Fruit fly (Drosophila melanogaster) whole organism, prepupa: ENCODE measurements around the gene boi.

Experiments used
- CG10631 ChIP-seq: fragments of 200-800 bp; sonication (Bioruptor generic); optimal IDR thresholded peaks from 2 replicates; lab custom pipeline; 2016; ENCODE audit warnings: missing biosample characterization, missing genetic modification characterization
- CG10669 ChIP-seq: fragments of 200-800 bp; sonication (Bioruptor generic); optimal IDR thresholded peaks from 3 replicates; lab custom pipeline; 2018; ENCODE audit warnings: missing biosample characterization, mild to moderate bottlenecking, missing genetic modification characterization, moderate library complexity
- CG11294 ChIP-seq: fragments of 200-800 bp; sonication (Bioruptor generic); IDR thresholded peaks from 2 replicates; pipeline ENCODE4 v1.3.6; 2022; ENCODE audit warnings: missing biosample characterization, missing genetic modification characterization
- CG11762 ChIP-seq: fragments of 200-800 bp; sonication (Bioruptor generic); optimal IDR thresholded peaks from 3 replicates; lab custom pipeline; 2016; ENCODE audit warnings: missing biosample characterization, missing genetic modification characterization; ENCODE audit not compliant: insufficient read depth
- CG11902 ChIP-seq: fragments of 200-800 bp; sonication (Bioruptor generic); optimal IDR thresholded peaks from 3 replicates; lab custom pipeline; 2016; ENCODE audit warnings: missing biosample characterization, missing genetic modification characterization
- CG15336 ChIP-seq: fragments of 200-800 bp; sonication (Bioruptor generic); IDR thresholded peaks from 2 replicates; pipeline ENCODE4 v1.3.6; 2022; ENCODE audit warnings: missing biosample characterization, missing genetic modification characterization
- CG3032 ChIP-seq: fragments of 200-800 bp; optimal IDR thresholded peaks from 2 replicates; lab custom pipeline; 2019; ENCODE audit warnings: missing biosample characterization, mild to moderate bottlenecking, missing genetic modification characterization, moderate library complexity
- CG32006 ChIP-seq: fragments of 200-800 bp; sonication (Bioruptor generic); optimal IDR thresholded peaks from 3 replicates; lab custom pipeline; 2017; ENCODE audit warnings: missing biosample characterization, mild to moderate bottlenecking, missing genetic modification characterization
- CG34406 ChIP-seq: fragments of 200-800 bp; sonication (Bioruptor generic); optimal IDR thresholded peaks from 3 replicates; lab custom pipeline; 2016; ENCODE audit warnings: missing biosample characterization, missing genetic modification characterization
- CG6163 ChIP-seq: fragments of 200-800 bp; sonication (Bioruptor generic); IDR thresholded peaks from 3 replicates; pipeline ENCODE4 v1.3.6; 2022; ENCODE audit warnings: missing biosample characterization, missing genetic modification characterization
- CG6276 ChIP-seq: fragments of 200-800 bp; sonication (Bioruptor generic); optimal IDR thresholded peaks from 2 replicates; lab custom pipeline; 2017; ENCODE audit warnings: missing biosample characterization, mild to moderate bottlenecking, missing genetic modification characterization
- CG6792 ChIP-seq: fragments of 200-800 bp; sonication (Bioruptor generic); optimal IDR thresholded peaks from 3 replicates; lab custom pipeline; 2016; ENCODE audit warnings: missing biosample characterization, missing genetic modification characterization
- CG6808 ChIP-seq: fragments of 200-800 bp; sonication (Bioruptor generic); optimal IDR thresholded peaks from 3 replicates; lab custom pipeline; 2017; ENCODE audit warnings: missing biosample characterization, missing genetic modification characterization, mild to moderate bottlenecking, moderate library complexity, missing genetic modification reagents
- CG6854 ChIP-seq: fragments of 200-800 bp; sonication (Bioruptor generic); optimal IDR thresholded peaks from 2 replicates; lab custom pipeline; 2017; ENCODE audit warnings: missing biosample characterization, mild to moderate bottlenecking, missing genetic modification characterization
- CG8119 ChIP-seq: fragments of 200-800 bp; sonication (Bioruptor generic); IDR thresholded peaks from 3 replicates; pipeline ENCODE4 v1.3.6; 2022; ENCODE audit warnings: missing biosample characterization, missing genetic modification characterization
- CG8319 ChIP-seq: fragments of 200-800 bp; sonication (Bioruptor generic); optimal IDR thresholded peaks from 3 replicates; lab custom pipeline; 2016; ENCODE audit warnings: missing biosample characterization, missing genetic modification characterization
- CG8632 ChIP-seq: fragments of 200-800 bp; sonication (Bioruptor generic); optimal IDR thresholded peaks from 3 replicates; lab custom pipeline; 2016; ENCODE audit warnings: missing biosample characterization, missing genetic modification characterization
- Eip75B ChIP-seq: fragments of 200-800 bp; sonication (Bioruptor generic); optimal IDR thresholded peaks from 3 replicates; lab custom pipeline; 2016; ENCODE audit warnings: missing biosample characterization, missing genetic modification characterization
- Eip78C ChIP-seq: fragments of 200-800 bp; sonication (Bioruptor generic); peaks from one replicate; lab custom pipeline; 2016; ENCODE audit warnings: missing biosample characterization, missing genetic modification characterization
- Eip93F ChIP-seq: fragments of 200-800 bp; sonication (Bioruptor generic); optimal IDR thresholded peaks from 2 replicates; lab custom pipeline; 2016; ENCODE audit warnings: missing biosample characterization, mild to moderate bottlenecking, missing genetic modification characterization
- Gug ChIP-seq: fragments of 200-800 bp; sonication (Bioruptor generic); IDR thresholded peaks from 2 replicates; pipeline ENCODE4 v1.3.6; 2022; ENCODE audit warnings: missing biosample characterization, missing genetic modification characterization
- Hr38 ChIP-seq: sonication (Bioruptor generic); optimal IDR thresholded peaks from 2 replicates; lab custom pipeline; 2016; ENCODE audit warnings: missing biosample characterization, missing genetic modification characterization
- Hr4 ChIP-seq: fragments of 200-800 bp; sonication (Bioruptor generic); optimal IDR thresholded peaks from 3 replicates; lab custom pipeline; 2016; ENCODE audit warnings: missing biosample characterization, missing genetic modification characterization
- Lpt ChIP-seq: fragments of 200-800 bp; sonication (Bioruptor generic); optimal IDR thresholded peaks from 3 replicates; lab custom pipeline; 2016; ENCODE audit warnings: missing biosample characterization, missing genetic modification characterization
- OdsH ChIP-seq: fragments of 200-800 bp; sonication (Bioruptor generic); optimal IDR thresholded peaks from 3 replicates; lab custom pipeline; 2016; ENCODE audit warnings: missing biosample characterization, missing genetic modification characterization
- Smox ChIP-seq: fragments of 200-800 bp; sonication (Bioruptor generic); optimal IDR thresholded peaks from 3 replicates; lab custom pipeline; 2016; ENCODE audit warnings: missing biosample characterization, missing genetic modification characterization
- acj6 ChIP-seq: fragments of 200-800 bp; sonication (Bioruptor generic); optimal IDR thresholded peaks from 3 replicates; lab custom pipeline; 2016; ENCODE audit warnings: missing biosample characterization, missing genetic modification characterization
- cyc ChIP-seq: fragments of 200-800 bp; sonication (Bioruptor generic); optimal IDR thresholded peaks from 3 replicates; lab custom pipeline; 2016; ENCODE audit warnings: missing biosample characterization, missing genetic modification characterization
- dsx ChIP-seq: fragments of 200-800 bp; optimal IDR thresholded peaks from 3 replicates; lab custom pipeline; 2019; ENCODE audit warnings: missing biosample characterization, mild to moderate bottlenecking, missing genetic modification characterization, moderate library complexity; ENCODE audit not compliant: poor library complexity, severe bottlenecking
- eg ChIP-seq: fragments of 200-800 bp; sonication (Bioruptor generic); IDR thresholded peaks from 3 replicates; pipeline ENCODE4 v1.3.6; 2022; ENCODE audit warnings: missing biosample characterization, missing genetic modification characterization
- esn ChIP-seq: fragments of 200-800 bp; sonication (Bioruptor generic); optimal IDR thresholded peaks from 2 replicates; lab custom pipeline; 2016; ENCODE audit warnings: missing biosample characterization, mild to moderate bottlenecking, missing genetic modification characterization, moderate library complexity
- fd85E ChIP-seq: fragments of 200-800 bp; sonication (Bioruptor generic); optimal IDR thresholded peaks from 3 replicates; lab custom pipeline; 2016; ENCODE audit warnings: missing biosample characterization, missing genetic modification characterization
- lz ChIP-seq: fragments of 200-800 bp; sonication (Bioruptor generic); optimal IDR thresholded peaks from 3 replicates; lab custom pipeline; 2016; ENCODE audit warnings: missing biosample characterization, missing genetic modification characterization
- pdm3 ChIP-seq: fragments of 200-800 bp; sonication (Bioruptor generic); optimal IDR thresholded peaks from 3 replicates; lab custom pipeline; 2016; ENCODE audit warnings: missing biosample characterization, missing genetic modification characterization
- salr ChIP-seq, 2 experiments: fragments of 200-800 bp; sonication (Bioruptor generic); optimal IDR thresholded peaks; 3 replicates each; lab custom pipeline; 2016 to 2018; ENCODE audit warnings: missing biosample characterization in 2 of 2, missing genetic modification characterization in 2 of 2, mild to moderate bottlenecking in 1 of 2
- ss ChIP-seq, 2 experiments: fragments of 200-800 bp; sonication (Bioruptor generic); optimal IDR thresholded peaks; 2 replicates in 1 of 2; 3 replicates in 1 of 2; lab custom pipeline; 2017 to 2018; ENCODE audit warnings: mild to moderate bottlenecking in 2 of 2, missing biosample characterization in 2 of 2, missing genetic modification characterization in 2 of 2, moderate library complexity in 1 of 2
- topi ChIP-seq: fragments of 200-800 bp; sonication (Bioruptor generic); optimal IDR thresholded peaks from 3 replicates; lab custom pipeline; 2016; ENCODE audit warnings: missing biosample characterization, missing genetic modification characterization
- vri ChIP-seq: fragments of 200-800 bp; sonication (Bioruptor generic); optimal IDR thresholded peaks from 3 replicates; lab custom pipeline; 2016; ENCODE audit warnings: missing biosample characterization, mild to moderate bottlenecking, missing genetic modification characterization

Gene boi

DNA sequence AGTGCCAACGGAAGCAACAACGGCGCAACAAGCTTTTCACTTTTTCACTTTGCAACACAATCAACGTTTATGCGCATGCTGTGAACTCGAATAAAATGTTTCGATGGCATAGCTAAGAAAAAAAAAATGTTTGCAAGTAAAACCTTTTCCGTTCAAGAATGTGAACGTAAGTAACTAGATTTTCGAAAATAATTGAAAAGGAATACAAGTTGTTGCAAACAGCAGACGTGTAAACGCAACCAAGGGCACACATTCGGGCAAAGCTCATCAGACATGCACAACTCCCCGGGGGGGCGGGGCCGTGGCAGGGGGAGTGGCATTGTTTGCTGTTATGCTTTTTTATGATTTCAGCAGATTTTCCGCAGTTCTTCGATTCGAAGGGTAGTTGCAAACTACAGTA is 48.5 kb upstream of the boi start (continued):
- TF ChIP-seq Hr38 (GFP tag; lab: Kevin White, UChicago) = no peak
- TF ChIP-seq Eip75B = peak; percentile 22
- no peak for TF ChIP-seq Eip93F (GFP tag; lab: Kevin White, UChicago)
- peak; percentile 25 for TF ChIP-seq Hr4 (GFP tag; lab: Kevin White, UChicago)
- no peak for TF ChIP-seq CG6854 (GFP tag; lab: Kevin White, UChicago)
- peak; percentile 23; the same call in 1 of the 2 replicates for TF ChIP-seq CG11294 (GFP tag; lab: Robert Waterston, UW)
- peak; percentile 73 for TF ChIP-seq CG10631 (GFP tag; lab: Kevin White, UChicago)
- peak; percentile 71 for TF ChIP-seq topi (GFP tag; lab: Kevin White, UChicago)
- no peak for TF ChIP-seq CG11902 (GFP tag; lab: Kevin White, UChicago)
- TF ChIP-seq esn = peak; percentile 75
- TF ChIP-seq CG8319 (GFP tag; lab: Kevin White, UChicago) = peak; percentile 49
- TF ChIP-seq CG8632 (GFP tag; lab: Kevin White, UChicago) = peak; percentile 21
- peak; percentile 71 for TF ChIP-seq lz (GFP tag; lab: Kevin White, UChicago)
- peak; percentile 25 for TF ChIP-seq CG11762 (GFP tag; lab: Kevin White, UChicago)
- peak; percentile 83 for TF ChIP-seq CG6163 (GFP tag; lab: Robert Waterston, UW)
- TF ChIP-seq fd85E (GFP tag; lab: Kevin White, UChicago) = no peak
- no peak for TF ChIP-seq dsx
- peak; percentile 63 for TF ChIP-seq Lpt (GFP tag; lab: Kevin White, UChicago)
- TF ChIP-seq, all 60 proteins: peak for 49

DNA sequence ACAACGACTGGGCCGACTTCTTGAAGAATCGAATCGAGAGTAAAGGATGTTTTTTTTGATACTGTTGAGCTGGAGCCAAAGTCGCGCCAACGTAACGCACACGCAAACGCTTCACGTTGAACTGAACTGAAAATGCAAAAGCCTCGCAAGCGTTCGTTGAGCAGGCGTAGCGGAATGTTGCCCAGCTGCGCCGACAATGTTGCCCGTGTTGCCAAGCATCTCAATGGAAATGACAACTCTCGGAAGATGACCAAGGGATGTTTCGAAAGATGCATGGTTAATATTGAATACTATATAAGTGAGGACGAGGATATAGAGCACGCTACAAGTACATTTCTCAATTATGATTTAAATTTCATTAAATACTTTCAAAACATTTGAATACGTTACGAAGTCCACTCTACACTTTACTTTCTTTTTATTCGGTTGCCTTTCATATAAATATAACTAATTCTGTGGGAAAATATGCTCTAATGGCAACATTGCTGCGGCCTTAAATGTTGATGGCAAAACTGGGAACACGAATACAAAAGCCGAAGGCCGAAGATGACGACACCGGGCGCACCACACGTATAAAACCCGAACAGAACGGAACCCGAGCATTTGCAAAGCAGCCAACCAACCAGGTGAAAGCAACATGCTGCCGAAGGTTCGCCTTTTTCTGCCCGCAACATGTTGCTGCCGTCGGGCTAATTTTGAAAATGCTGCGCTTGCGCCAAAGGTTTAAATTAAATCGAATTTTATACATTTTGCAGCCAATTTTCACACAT is 47.9 kb upstream of the boi start:
- TF ChIP-seq CG6854 (GFP tag; lab: Kevin White, UChicago) (no peak), Eip78C (peak; percentile 55), dsx (peak; percentile 78)

DNA sequence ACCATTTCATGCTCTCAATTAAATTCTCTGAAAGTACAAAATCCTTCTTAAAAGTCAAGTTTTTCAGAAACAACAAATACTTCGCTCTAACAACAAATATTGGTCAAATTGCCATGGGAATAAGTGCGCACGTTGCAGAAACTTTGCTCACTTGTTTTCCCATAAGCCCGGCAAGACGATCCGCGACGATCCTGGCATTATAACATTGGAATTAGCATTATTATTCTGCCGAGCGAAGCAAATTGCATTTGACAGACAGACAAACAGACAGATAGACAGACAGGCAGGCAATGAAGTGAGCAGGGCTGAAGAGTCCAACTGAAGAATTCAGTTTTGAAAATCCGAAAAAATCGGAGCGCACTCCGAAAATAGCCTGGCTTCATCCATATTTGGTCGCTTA is 46.4 kb upstream of the boi start:
- no peak for TF ChIP-seq CG6792 (GFP tag; lab: Kevin White, UChicago)
- TF ChIP-seq CG10669 (GFP tag; lab: Kevin White, UChicago) = no peak
- TF ChIP-seq CG32006 = no peak
- no peak for TF ChIP-seq CG10631 (GFP tag; lab: Kevin White, UChicago)
- no peak for TF ChIP-seq Smox (GFP tag; lab: Kevin White, UChicago)
- TF ChIP-seq cyc = no peak

DNA sequence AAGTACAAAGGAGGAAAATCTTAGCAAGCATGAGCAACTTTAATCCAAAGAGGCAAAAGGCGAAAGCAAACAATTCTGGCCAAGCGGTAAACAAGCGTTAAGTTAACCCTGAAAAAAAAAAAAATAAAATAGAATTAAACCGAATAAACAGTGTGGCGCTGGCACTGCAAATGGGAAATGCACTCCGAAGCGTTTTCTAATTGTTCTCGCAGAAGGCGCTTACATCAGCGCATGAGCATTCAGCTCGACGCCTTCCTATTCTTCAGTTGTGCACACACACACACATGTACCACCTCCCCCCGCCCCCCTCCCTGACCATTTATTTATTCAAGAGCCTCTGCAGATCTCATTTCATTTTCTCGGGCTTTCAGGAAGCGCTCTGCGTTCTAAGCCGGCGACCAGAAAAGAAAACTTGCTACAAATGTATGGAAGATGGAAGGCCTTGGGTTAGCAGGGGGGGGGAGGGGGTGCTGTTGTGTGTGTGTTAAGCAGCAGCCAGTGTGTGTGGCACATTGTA is 41.5 kb upstream of the boi start:
- TF ChIP-seq eg = no peak
- no peak for TF ChIP-seq CG3032 (tag; lab: Kevin White, UChicago)
- no peak for TF ChIP-seq ss (GFP tag; optimal IDR thresholded peaks at IDR 0.05; lab: Kevin White, UChicago)
- TF ChIP-seq vri (GFP tag; lab: Kevin White, UChicago) = no peak
- no peak for TF ChIP-seq CG11294 (GFP tag; lab: Robert Waterston, UW)

DNA sequence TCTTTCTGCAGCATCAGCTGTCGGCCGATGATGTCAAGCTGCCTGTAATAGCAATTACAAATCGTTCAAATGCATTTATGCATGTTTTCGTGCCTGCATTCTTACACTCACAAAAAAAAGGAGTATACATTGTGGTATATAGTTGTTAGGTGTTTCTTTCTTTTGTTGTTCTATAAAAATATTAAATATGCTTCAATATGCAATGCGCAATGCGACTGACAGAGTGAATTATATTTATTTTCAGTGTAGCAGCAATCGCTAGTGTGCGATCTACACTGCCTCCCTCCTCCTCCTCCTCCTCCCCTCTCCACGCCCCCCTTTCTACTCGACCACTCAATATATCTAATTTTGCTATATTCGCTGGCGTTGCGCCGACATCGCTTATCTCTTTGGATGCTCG is 39.0 kb upstream of the boi start:
- TF ChIP-seq CG15336 (peak; percentile 40; the same call in 1 of the 2 replicates), Gug (GFP tag; lab: Robert Waterston, UW) (peak; percentile 50; the same call in 1 of the 2 replicates), CG34406 (no peak), Lpt (GFP tag; lab: Kevin White, UChicago) (peak; percentile 3), salr (GFP tag; optimal IDR thresholded peaks at IDR 0.05; lab: Kevin White, UChicago) (no peak), CG8119 (GFP tag; lab: Robert Waterston, UW) (peak; percentile 43; the same call in 2 of the 3 replicates), acj6 (GFP tag; lab: Kevin White, UChicago) (peak; percentile 3), CG11294 (GFP tag; lab: Robert Waterston, UW) (peak; percentile 47), OdsH (GFP tag; lab: Kevin White, UChicago) (no peak), Eip78C (peak; percentile 60), CG6163 (GFP tag; lab: Robert Waterston, UW) (peak; percentile 48; the same call in 1 of the 3 replicates), pdm3 (GFP tag; lab: Kevin White, UChicago) (peak; percentile 11), Hr4 (GFP tag; lab: Kevin White, UChicago) (peak; percentile 4), CG6276 (GFP tag; lab: Kevin White, UChicago) (peak; percentile 22), CG32006 (peak; percentile 49), CG11762 (GFP tag; lab: Kevin White, UChicago) (no peak), eg (peak; percentile 76), CG6808 (GFP tag; lab: Kevin White, UChicago) (no peak)
